Worm (Caenorhabditis elegans) whole organism, L1 larva: ENCODE measurements around the gene trpp-12.

Experiments
- ceh-63 ChIP-seq: fragments of 200-800 bp; sonication (Bioruptor generic); optimal IDR thresholded peaks from 2 replicates; lab custom pipeline; 2018; ENCODE audit warnings: mild to moderate bottlenecking, missing genetic modification characterization, missing compliant biosample characterization
- nhr-76 ChIP-seq: sonication (generic microtip); optimal IDR thresholded peaks from 2 replicates; lab custom pipeline; 2017; ENCODE audit warnings: missing biosample characterization, missing genetic modification characterization

ce11 chrX:2410978-2411377 is 1.5 kb downstream of the trpp-12 start:
- TF ChIP-seq nhr-76 (tag; lab: Kevin White, UChicago): no peak
- TF ChIP-seq ceh-63 (GFP tag; lab: Kevin White, UChicago): no peak
